Fruit fly (Drosophila melanogaster): ENCODE data around the gene CG12541.

- TF ChIP-seq CG8478 (optimal IDR thresholded peaks at IDR 0.05) (no peak), CTCF (optimal IDR thresholded peaks at IDR 0.05) (peak; percentile 90 to 93)
Measured at dm6 chrX:7109793-7110606, 44.1 kb upstream of the CG12541 start, which contains the start of gene fz4.

All from S2 (cell line).